Fruit fly (Drosophila melanogaster): ENCODE data around the gene pelo.

DNA sequence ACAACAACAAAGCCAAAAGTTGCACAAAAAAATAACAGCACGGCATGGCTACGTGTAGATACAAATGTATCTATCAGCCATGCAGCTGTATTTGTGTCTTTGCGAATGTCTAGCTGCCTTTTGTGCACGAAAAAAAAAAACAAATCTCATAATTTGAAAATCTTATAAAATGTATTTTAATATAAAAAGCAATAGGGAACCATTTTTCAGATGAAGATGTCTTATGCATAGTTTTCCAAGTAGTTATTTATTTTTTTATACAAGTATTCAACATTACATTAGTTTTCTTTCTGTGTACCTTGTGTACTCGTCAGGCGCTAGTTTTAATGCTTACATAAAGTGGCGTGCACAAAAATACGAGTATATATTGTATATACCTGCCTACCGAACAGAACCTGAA is 31.3 kb upstream of the pelo start:
- TF ChIP-seq CG8478 (optimal IDR thresholded peaks at IDR 0.05), result no peak
- no peak for TF ChIP-seq Dll (optimal IDR thresholded peaks at IDR 0.05)
